Fruit fly (Drosophila melanogaster): Measurements from ENCODE around the gene CG12713.

The CG12713 gene

dm6 chr3L:15815353-15816142 lies 16.7 kb upstream of the CG12713 start (continued):
- TF ChIP-seq CG4360 (GFP tag; IDR thresholded peaks at IDR 0.05) (peak; percentile 98), Vsx1 (GFP tag; optimal IDR thresholded peaks at IDR 0.05) (peak; percentile 28), CG34422 (GFP tag; IDR thresholded peaks at IDR 0.05) (peak; percentile 39; the same call in 1 of the 3 replicates), CG6272 (GFP tag; IDR thresholded peaks at IDR 0.05) (no peak), Doc3 (GFP tag; IDR thresholded peaks at IDR 0.05; ENCODE audit: partially characterized antibody) (no peak), CG30431 (GFP tag; optimal IDR thresholded peaks at IDR 0.05) (no peak), dan (GFP tag; IDR thresholded peaks at IDR 0.05) (no peak), Bgb (GFP tag; IDR thresholded peaks at IDR 0.05; ENCODE audit: partially characterized antibody) (no peak), disco-r (GFP tag; optimal IDR thresholded peaks at IDR 0.05) (no peak), CG4424 (GFP tag; optimal IDR thresholded peaks at IDR 0.05) (peak; percentile 68), hkb (optimal IDR thresholded peaks at IDR 0.05) (no peak), hkb (GFP tag; IDR thresholded peaks at IDR 0.05) (peak; percentile 73), CkIIα-i1 (GFP tag; IDR thresholded peaks at IDR 0.05) (no peak), onecut (GFP tag; IDR thresholded peaks at IDR 0.05) (peak; percentile 94), CG4707 (GFP tag; optimal IDR thresholded peaks at IDR 0.05) (no peak), Hmr (GFP tag; optimal IDR thresholded peaks at IDR 0.05) (peak; percentile 89), Taf1 (GFP tag; IDR thresholded peaks at IDR 0.05) (0 out of 2 replicates have a peak, but pooled peaks have one; percentile 7), dmrt11E (tag; optimal IDR thresholded peaks at IDR 0.05) (peak; percentile 75), eve (GFP tag; optimal IDR thresholded peaks at IDR 0.05) (peak in 1 of 2 experiments; percentile 82), BtbVII (GFP tag; optimal IDR thresholded peaks at IDR 0.05) (peak; percentile 73), Deaf1 (tag; optimal IDR thresholded peaks at IDR 0.05) (peak; percentile 38), Nf-YB (GFP tag; optimal IDR thresholded peaks at IDR 0.05) (peak; percentile 50), chif (GFP tag; optimal IDR thresholded peaks at IDR 0.05) (peak; percentile 5 to 62), al (GFP tag; IDR thresholded peaks at IDR 0.05) (peak; percentile 42; the same call in 1 of the 2 replicates), Side (GFP tag; optimal IDR thresholded peaks at IDR 0.05) (peak; percentile 40), sd (tag; optimal IDR thresholded peaks at IDR 0.05) (peak; percentile 31), CG18764 (GFP tag; optimal IDR thresholded peaks at IDR 0.05) (peak; percentile 55), Hey (tag; optimal IDR thresholded peaks at IDR 0.05) (no peak), Fer1 (GFP tag; optimal IDR thresholded peaks at IDR 0.05) (peak; percentile 88), crc (GFP tag; optimal IDR thresholded peaks at IDR 0.05) (peak; percentile 51), CTCF (GFP tag; optimal IDR thresholded peaks at IDR 0.05) (peak; percentile 21), wek (GFP tag; optimal IDR thresholded peaks at IDR 0.05) (no peak), CG2199 (GFP tag; IDR thresholded peaks at IDR 0.05) (0 out of 3 replicates have a peak, but pooled peaks have one; percentile 58), CG15601 (tag; optimal IDR thresholded peaks at IDR 0.05) (peak; percentile 51), Lhr (GFP tag; optimal IDR thresholded peaks at IDR 0.05) (no peak), CG4328 (GFP tag; optimal IDR thresholded peaks at IDR 0.05) (peak; percentile 65), vfl (GFP tag; optimal IDR thresholded peaks at IDR 0.05) (no peak), nom (GFP tag; optimal IDR thresholded peaks at IDR 0.05) (peak; percentile 66), CG6654 (GFP tag; optimal IDR thresholded peaks at IDR 0.05) (peak; percentile 23), zen (tag; optimal IDR thresholded peaks at IDR 0.05) (peak; percentile 44), so (GFP tag; IDR thresholded peaks at IDR 0.05) (0 out of 3 replicates have a peak, but pooled peaks have one; percentile 63), da (GFP tag; optimal IDR thresholded peaks at IDR 0.05) (peak; percentile 25), CG11093 (GFP tag; IDR thresholded peaks at IDR 0.05) (no peak; the same call in 2 of the 3 replicates), CG12769 (tag; optimal IDR thresholded peaks at IDR 0.05) (no peak), CG2875 (GFP tag; optimal IDR thresholded peaks at IDR 0.05) (peak; percentile 63), Ravus (GFP tag; IDR thresholded peaks at IDR 0.05) (no peak), CG17802 (tag; optimal IDR thresholded peaks at IDR 0.05) (no peak), bbx (GFP tag; IDR thresholded peaks at IDR 0.05; ENCODE audit: partially characterized antibody) (no peak), mam (GFP tag; optimal IDR thresholded peaks at IDR 0.05) (peak; percentile 65), usp (GFP tag; optimal IDR thresholded peaks at IDR 0.05) (no peak)

All from whole organism, embryonic.